Worm (Caenorhabditis elegans): ENCODE data around the gene srw-109.

srw-109 gene

ce11 chrV:646129-646528 lies 37.4 kb upstream of the srw-109 start, which contains the start of gene F48G7.12:
Gene F48G7.12 (minus strand): TSS chrV:646229.
- TF ChIP-seq nhr-25 (tag; optimal IDR thresholded peaks at IDR 0.05) (no peak), lsy-12 (tag; optimal IDR thresholded peaks at IDR 0.05) (no peak), nhr-67 (tag; optimal IDR thresholded peaks at IDR 0.05) (no peak), fkh-2 (tag; optimal IDR thresholded peaks at IDR 0.05) (no peak), ZK546.5 (tag; optimal IDR thresholded peaks at IDR 0.05) (no peak), tbx-2 (tag; optimal IDR thresholded peaks at IDR 0.05) (no peak), elt-2 (tag; optimal IDR thresholded peaks at IDR 0.05) (no peak), nhr-23 (tag; optimal IDR thresholded peaks at IDR 0.05) (no peak), nhr-28 (tag; optimal IDR thresholded peaks at IDR 0.05) (no peak)

- no peak for TF ChIP-seq ceh-16 (tag; optimal IDR thresholded peaks at IDR 0.05)
- TF ChIP-seq lin-39 (tag; optimal IDR thresholded peaks at IDR 0.05) = peak; percentile 17
- peak; percentile 41 for TF ChIP-seq hmg-11 (tag; optimal IDR thresholded peaks at IDR 0.05)
- peak; percentile 29 for TF ChIP-seq egl-5 (tag; optimal IDR thresholded peaks at IDR 0.05)
These were observed 34.0 kb upstream of the srw-109 start, which contains the start of gene nhr-190 for ce11 chrV:642750-643149. Gene nhr-190 (minus strand): TSS chrV:642924.

- TF ChIP-seq ceh-82 (tag; optimal IDR thresholded peaks at IDR 0.05) (no peak), ztf-4 (tag; optimal IDR thresholded peaks at IDR 0.05) (no peak), ztf-11 (tag; optimal IDR thresholded peaks at IDR 0.05) (no peak), elt-1 (tag; optimal IDR thresholded peaks at IDR 0.05) (no peak), R02D3.7 (tag; optimal IDR thresholded peaks at IDR 0.05) (no peak), mdl-1 (tag; optimal IDR thresholded peaks at IDR 0.05) (no peak), ama-1 (optimal IDR thresholded peaks at IDR 0.05) (no peak), egl-5 (tag; optimal IDR thresholded peaks at IDR 0.05) (no peak), ceh-16 (tag; optimal IDR thresholded peaks at IDR 0.05) (no peak), elt-2 (tag; optimal IDR thresholded peaks at IDR 0.05) (no peak)
These were observed 29.6 kb upstream of the srw-109 start, which contains the start of gene srj-37 for ce11 chrV:638328-638727. Gene srj-37 (plus strand): TSS chrV:638628.

- no peak for TF ChIP-seq nhr-77 (tag; optimal IDR thresholded peaks at IDR 0.05)
- TF ChIP-seq elt-2 (tag; optimal IDR thresholded peaks at IDR 0.05) = no peak
These were observed 27.5 kb upstream of the srw-109 start, which contains the start of gene pals-31 for ce11 chrV:636281-636680. Gene pals-31 (plus strand): TSS chrV:636581.

ce11 chrV:635630-636029 lies 26.9 kb upstream of the srw-109 start:
- TF ChIP-seq ceh-28 (tag; optimal IDR thresholded peaks at IDR 0.05) (no peak), mml-1 (tag; optimal IDR thresholded peaks at IDR 0.05) (no peak), mdl-1 (tag; optimal IDR thresholded peaks at IDR 0.05) (no peak), ama-1 (optimal IDR thresholded peaks at IDR 0.05) (no peak), jun-1 (tag; optimal IDR thresholded peaks at IDR 0.05) (no peak), zag-1 (tag; optimal IDR thresholded peaks at IDR 0.05) (no peak), nhr-23 (tag; optimal IDR thresholded peaks at IDR 0.05) (peak; percentile 40), egl-27 (tag; optimal IDR thresholded peaks at IDR 0.05) (no peak), daf-12 (tag; optimal IDR thresholded peaks at IDR 0.05) (no peak), lsy-12 (tag; optimal IDR thresholded peaks at IDR 0.05) (no peak), unc-62 (GFP tag; optimal IDR thresholded peaks at IDR 0.05) (no peak), nhr-25 (tag; optimal IDR thresholded peaks at IDR 0.05) (peak; percentile 35), skn-1 (tag; optimal IDR thresholded peaks at IDR 0.05) (no peak), elt-2 (tag; optimal IDR thresholded peaks at IDR 0.05) (peak; percentile 51), nhr-76 (tag; optimal IDR thresholded peaks at IDR 0.05) (no peak), ztf-11 (tag; optimal IDR thresholded peaks at IDR 0.05) (no peak), sea-2 (GFP tag; optimal IDR thresholded peaks at IDR 0.05) (no peak), snpc-4 (tag; optimal IDR thresholded peaks at IDR 0.05) (peak; percentile 89), ztf-4 (tag; optimal IDR thresholded peaks at IDR 0.05) (no peak), pqm-1 (tag; optimal IDR thresholded peaks at IDR 0.05) (peak; percentile 51), ceh-82 (tag; optimal IDR thresholded peaks at IDR 0.05) (no peak), egl-5 (tag; optimal IDR thresholded peaks at IDR 0.05) (no peak), lin-39 (tag; optimal IDR thresholded peaks at IDR 0.05) (no peak), fkh-10 (GFP tag; optimal IDR thresholded peaks at IDR 0.05) (no peak), pha-4 (tag; optimal IDR thresholded peaks at IDR 0.05) (peak; percentile 52), elt-3 (tag; optimal IDR thresholded peaks at IDR 0.05) (no peak)

Measured in whole organism, L3 larva.